Fruit fly (Drosophila melanogaster): ENCODE measurements around the gene Remo.

The Remo gene

dm6 chrX:13274429-13275095 is 13.3 kb upstream of the Remo start (continued):
- TF ChIP-seq CG4404 (GFP tag; IDR thresholded peaks at IDR 0.05): no peak
- peak; percentile 46; the same call in 1 of the 2 replicates for TF ChIP-seq CG14441 (GFP tag; IDR thresholded peaks at IDR 0.05)
- no peak for TF ChIP-seq pnt (GFP tag; optimal IDR thresholded peaks at IDR 0.05)
- peak; percentile 7 for TF ChIP-seq scrt (GFP tag; optimal IDR thresholded peaks at IDR 0.05)
- TF ChIP-seq gsb-n (tag; optimal IDR thresholded peaks at IDR 0.05): peak; percentile 59
- TF ChIP-seq lab (GFP tag; optimal IDR thresholded peaks at IDR 0.05): peak; percentile 45
- no peak for TF ChIP-seq corto (GFP tag; optimal IDR thresholded peaks at IDR 0.05)
- peak; percentile 1 for TF ChIP-seq CG6854 (GFP tag; optimal IDR thresholded peaks at IDR 0.05)
- TF ChIP-seq CG13894 (tag; optimal IDR thresholded peaks at IDR 0.05): no peak
- TF ChIP-seq nmo (GFP tag; optimal IDR thresholded peaks at IDR 0.05): peak; percentile 87
- no peak for TF ChIP-seq kay (GFP tag; optimal IDR thresholded peaks at IDR 0.05)
- TF ChIP-seq her (GFP tag; optimal IDR thresholded peaks at IDR 0.05): no peak
- TF ChIP-seq CG14014 (GFP tag; IDR thresholded peaks at IDR 0.05): peak; percentile 15; the same call in 1 of the 2 replicates
- TF ChIP-seq ab (GFP tag; optimal IDR thresholded peaks at IDR 0.05): no peak
- TF ChIP-seq CG13296 (GFP tag; optimal IDR thresholded peaks at IDR 0.05): peak; percentile 50
- TF ChIP-seq CG9932 (GFP tag; IDR thresholded peaks at IDR 0.05): peak; percentile 34; the same call in 1 of the 2 replicates
- TF ChIP-seq CG31441 (GFP tag; IDR thresholded peaks at IDR 0.05): peak; percentile 70
- TF ChIP-seq Hmr (GFP tag; optimal IDR thresholded peaks at IDR 0.05): peak; percentile 41
- no peak for TF ChIP-seq wdn (GFP tag; IDR thresholded peaks at IDR 0.05)
- TF ChIP-seq stc (GFP tag; IDR thresholded peaks at IDR 0.05): peak; percentile 51
- TF ChIP-seq CG10959 (GFP tag; IDR thresholded peaks at IDR 0.05): no peak
- TF ChIP-seq chn (GFP tag; optimal IDR thresholded peaks at IDR 0.05): no peak
- TF ChIP-seq Mad (GFP tag; optimal IDR thresholded peaks at IDR 0.05): no peak
- TF ChIP-seq Nf-YA (GFP tag; IDR thresholded peaks at IDR 0.05): no peak
- no peak for TF ChIP-seq insv (GFP tag; optimal IDR thresholded peaks at IDR 0.05)
- peak; percentile 65 for TF ChIP-seq CG17361 (GFP tag; IDR thresholded peaks at IDR 0.05)
- TF ChIP-seq B-H2 (GFP tag; optimal IDR thresholded peaks at IDR 0.05): no peak
- TF ChIP-seq ATbp (GFP tag; optimal IDR thresholded peaks at IDR 0.05): peak; percentile 9
- peak; percentile 71 for TF ChIP-seq Blimp-1 (GFP tag; optimal IDR thresholded peaks at IDR 0.05)
- TF ChIP-seq C15 (GFP tag; IDR thresholded peaks at IDR 0.05): no peak
- no peak for TF ChIP-seq CG10321 (GFP tag; IDR thresholded peaks at IDR 0.05)
- TF ChIP-seq CG4424 (GFP tag; optimal IDR thresholded peaks at IDR 0.05): peak; percentile 29
- TF ChIP-seq bbx (GFP tag; IDR thresholded peaks at IDR 0.05; ENCODE audit: partially characterized antibody): no peak
- no peak for TF ChIP-seq cad (GFP tag; optimal IDR thresholded peaks at IDR 0.05)
- TF ChIP-seq pfk (GFP tag; optimal IDR thresholded peaks at IDR 0.05): no peak
- no peak for TF ChIP-seq lbe (GFP tag; optimal IDR thresholded peaks at IDR 0.05)
- TF ChIP-seq Fer2 (tag; optimal IDR thresholded peaks at IDR 0.05): peak; percentile 10
- TF ChIP-seq ro (GFP tag; IDR thresholded peaks at IDR 0.05): no peak
- TF ChIP-seq CG8281 (tag; optimal IDR thresholded peaks at IDR 0.05): peak; percentile 36
- peak; percentile 57 for TF ChIP-seq Fer3 (tag; optimal IDR thresholded peaks at IDR 0.05)
- TF ChIP-seq HmgD (GFP tag; optimal IDR thresholded peaks at IDR 0.05): no peak
- TF ChIP-seq BEAF-32 (GFP tag; optimal IDR thresholded peaks at IDR 0.05): no peak
- TF ChIP-seq CG7745 (tag; optimal IDR thresholded peaks at IDR 0.05): no peak
- no peak for TF ChIP-seq pan (optimal IDR thresholded peaks at IDR 0.05)
- peak in 1 of 2 experiments; percentile 67 for TF ChIP-seq pan (GFP tag; optimal IDR thresholded peaks at IDR 0.05 in 1 of 2, IDR thresholded peaks at IDR 0.05 in 1 of 2)
- TF ChIP-seq CG12659 (GFP tag; optimal IDR thresholded peaks at IDR 0.05): peak; percentile 49
- peak; percentile 79 for TF ChIP-seq CG15601 (tag; optimal IDR thresholded peaks at IDR 0.05)
- TF ChIP-seq Hr3 (GFP tag; optimal IDR thresholded peaks at IDR 0.05): peak; percentile 21
- TF ChIP-seq ftz-f1 (GFP tag; optimal IDR thresholded peaks at IDR 0.05): no peak
- TF ChIP-seq NFAT (GFP tag; IDR thresholded peaks at IDR 0.05): no peak
